Fruit fly (Drosophila melanogaster) whole organism, embryonic: Measurements from ENCODE around the gene CG13829.

ENCODE experiments used
- ATbp ChIP-seq: fragments of 200-800 bp; sonication (Bioruptor generic); optimal IDR thresholded peaks from 2 replicates; lab custom pipeline; 2017; ENCODE audit warnings: missing biosample characterization, mild to moderate bottlenecking, missing genetic modification characterization, missing genetic modification reagents
- Bdp1 ChIP-seq: fragments of 200-800 bp; sonication (Bioruptor generic); optimal IDR thresholded peaks from 3 replicates; lab custom pipeline; 2016; ENCODE audit warnings: missing biosample characterization, missing genetic modification characterization
- BtbVII ChIP-seq: fragments of 200-800 bp; sonication (Bioruptor generic); optimal IDR thresholded peaks from 3 replicates; lab custom pipeline; 2017; ENCODE audit warnings: missing biosample characterization, mild to moderate bottlenecking, missing genetic modification characterization
- CG10321 ChIP-seq: fragments of 200-800 bp; sonication (Bioruptor generic); IDR thresholded peaks from 2 replicates; pipeline ENCODE4 v1.3.6; 2022; ENCODE audit warnings: missing biosample characterization, missing genetic modification characterization
- CG10959 ChIP-seq: fragments of 200-800 bp; sonication (Bioruptor generic); IDR thresholded peaks from 2 replicates; pipeline ENCODE4 v1.3.6; 2022; ENCODE audit warnings: missing biosample characterization, missing genetic modification characterization
- CG12769 ChIP-seq: fragments of 200-800 bp; sonication (Bioruptor generic); optimal IDR thresholded peaks from 2 replicates; lab custom pipeline; 2019; ENCODE audit warnings: missing biosample characterization, mild to moderate bottlenecking, missing genetic modification characterization, moderate library complexity
- CG13775 ChIP-seq: fragments of 200-800 bp; sonication (Bioruptor generic); optimal IDR thresholded peaks from 3 replicates; lab custom pipeline; 2017; ENCODE audit warnings: missing biosample characterization, mild to moderate bottlenecking, missing genetic modification characterization
- CG14014 ChIP-seq: fragments of 200-800 bp; sonication (Bioruptor generic); IDR thresholded peaks from 2 replicates; pipeline ENCODE4 v1.3.6; 2022; ENCODE audit warnings: missing biosample characterization, missing genetic modification characterization
- CG15479 ChIP-seq: fragments of 200-800 bp; sonication (Bioruptor generic); optimal IDR thresholded peaks from 3 replicates; lab custom pipeline; 2019; ENCODE audit warnings: missing biosample characterization, mild to moderate bottlenecking, missing genetic modification characterization, moderate library complexity
- CG15514 ChIP-seq: fragments of 200-800 bp; sonication (Bioruptor generic); optimal IDR thresholded peaks from 3 replicates; lab custom pipeline; 2017; ENCODE audit warnings: missing biosample characterization, missing genetic modification characterization, mild to moderate bottlenecking, moderate library complexity, missing genetic modification reagents
- CG15696 ChIP-seq: fragments of 200-800 bp; sonication (Bioruptor generic); optimal IDR thresholded peaks from 2 replicates; lab custom pipeline; 2019; ENCODE audit warnings: missing biosample characterization, mild to moderate bottlenecking, missing genetic modification characterization, moderate library complexity
- CG17912 ChIP-seq: fragments of 200-800 bp; sonication (Bioruptor generic); optimal IDR thresholded peaks from 2 replicates; lab custom pipeline; 2018; ENCODE audit warnings: missing biosample characterization, mild to moderate bottlenecking, missing genetic modification characterization
- CG18011 ChIP-seq: fragments of 200-800 bp; sonication (Bioruptor generic); optimal IDR thresholded peaks from 2 replicates; lab custom pipeline; 2017; ENCODE audit warnings: missing biosample characterization, missing genetic modification characterization, mild to moderate bottlenecking, moderate library complexity, missing genotype
- CG18764 ChIP-seq: fragments of 200-800 bp; sonication (Bioruptor generic); optimal IDR thresholded peaks from 3 replicates; lab custom pipeline; 2016; ENCODE audit warnings: missing biosample characterization, missing genetic modification characterization
- CG30403 ChIP-seq: fragments of 200-800 bp; sonication (Bioruptor generic); optimal IDR thresholded peaks from 3 replicates; lab custom pipeline; 2016; ENCODE audit warnings: missing biosample characterization, missing genetic modification characterization
- CG33213 ChIP-seq: fragments of 200-800 bp; sonication (Bioruptor generic); optimal IDR thresholded peaks from 3 replicates; lab custom pipeline; 2016; ENCODE audit warnings: missing biosample characterization, missing genetic modification characterization
- CG3726 ChIP-seq: fragments of 200-800 bp; sonication (Bioruptor generic); IDR thresholded peaks from 3 replicates; pipeline ENCODE4, ENCODE4 v1.3.6; 2022; ENCODE audit warnings: missing biosample characterization, missing genetic modification characterization
- CG42726 ChIP-seq: fragments of 200-800 bp; sonication (Bioruptor generic); IDR thresholded peaks from 2 replicates; pipeline ENCODE4 v1.3.6; 2022; ENCODE audit warnings: missing biosample characterization, missing genetic modification characterization; ENCODE audit not compliant: partially characterized antibody
- CG4328 ChIP-seq: fragments of 200-800 bp; sonication (Bioruptor generic); optimal IDR thresholded peaks from 3 replicates; lab custom pipeline; 2017; ENCODE audit warnings: missing biosample characterization, missing genetic modification reagents, missing genetic modification characterization
- CG6683 ChIP-seq: fragments of 200-800 bp; sonication (Bioruptor generic); optimal IDR thresholded peaks from 2 replicates; lab custom pipeline; 2017; ENCODE audit warnings: missing biosample characterization, mild to moderate bottlenecking, missing genetic modification characterization, missing genetic modification reagents
- CG6854 ChIP-seq: fragments of 200-800 bp; sonication (Bioruptor generic); optimal IDR thresholded peaks from 3 replicates; lab custom pipeline; 2017; ENCODE audit warnings: missing biosample characterization, mild to moderate bottlenecking, missing genetic modification characterization
- CG8290 ChIP-seq, 3 experiments: fragments of 200-800 bp; sonication (Bioruptor generic); optimal IDR thresholded peaks; 2 replicates each; lab custom pipeline; 2016 to 2019; ENCODE audit warnings: missing biosample characterization in 3 of 3, missing genetic modification characterization in 3 of 3, mild to moderate bottlenecking in 2 of 3, moderate library complexity in 1 of 3
- CrebB ChIP-seq: fragments of 200-800 bp; sonication (Bioruptor generic); optimal IDR thresholded peaks from 3 replicates; lab custom pipeline; 2018; ENCODE audit warnings: missing biosample characterization, mild to moderate bottlenecking, missing genetic modification characterization
- Dek ChIP-seq: fragments of 200-800 bp; sonication (Bioruptor generic); optimal IDR thresholded peaks from 3 replicates; lab custom pipeline; 2019; ENCODE audit warnings: missing biosample characterization, mild to moderate bottlenecking, missing genetic modification characterization, moderate library complexity
- HmgD ChIP-seq: fragments of 200-800 bp; sonication (Bioruptor generic); optimal IDR thresholded peaks from 3 replicates; lab custom pipeline; 2016; ENCODE audit warnings: missing biosample characterization, missing genetic modification characterization
- HmgZ ChIP-seq: fragments of 200-800 bp; sonication (Bioruptor generic); optimal IDR thresholded peaks from 2 replicates; lab custom pipeline; 2018; ENCODE audit warnings: missing biosample characterization, mild to moderate bottlenecking, missing genetic modification characterization
- Meics ChIP-seq: fragments of 200-800 bp; sonication (Bioruptor generic); optimal IDR thresholded peaks from 2 replicates; lab custom pipeline; 2017; ENCODE audit warnings: missing biosample characterization, mild to moderate bottlenecking, missing genetic modification characterization
- Opbp ChIP-seq: fragments of 200-800 bp; sonication (Bioruptor generic); IDR thresholded peaks from 3 replicates; pipeline ENCODE4 v1.3.6; 2022; ENCODE audit warnings: missing biosample characterization, missing genetic modification characterization; ENCODE audit not compliant: partially characterized antibody
- Pdp1 ChIP-seq, 2 experiments: fragments of 200-800 bp; sonication (Bioruptor generic); optimal IDR thresholded peaks; 3 replicates each; lab custom pipeline; 2016; ENCODE audit warnings: missing biosample characterization in 2 of 2, missing genetic modification characterization in 2 of 2, mild to moderate bottlenecking in 1 of 2, moderate library complexity in 1 of 2
- Xrp1 ChIP-seq: fragments of 200-800 bp; sonication (Bioruptor generic); IDR thresholded peaks from 2 replicates; pipeline ENCODE4 v1.3.6; 2022; ENCODE audit warnings: missing biosample characterization, missing genetic modification characterization
- crol ChIP-seq: fragments of 200-800 bp; sonication (Bioruptor generic); IDR thresholded peaks from 2 replicates; pipeline ENCODE4 v1.3.6; 2022; ENCODE audit warnings: missing biosample characterization, missing genetic modification characterization
- en ChIP-seq: fragments of 200-800 bp; sonication (Bioruptor generic); optimal IDR thresholded peaks from 2 replicates; lab custom pipeline; 2016; ENCODE audit warnings: missing biosample characterization, missing genetic modification characterization
- gem ChIP-seq: fragments of 200-800 bp; sonication (Bioruptor generic); optimal IDR thresholded peaks from 2 replicates; lab custom pipeline; 2019; ENCODE audit warnings: missing biosample characterization, mild to moderate bottlenecking, missing genetic modification characterization, moderate library complexity
- her ChIP-seq: fragments of 200-800 bp; sonication (Bioruptor generic); optimal IDR thresholded peaks from 2 replicates; lab custom pipeline; 2016; ENCODE audit warnings: missing biosample characterization, missing genetic modification characterization
- insv ChIP-seq, 2 experiments: fragments of 200-800 bp; sonication (Bioruptor generic); optimal IDR thresholded peaks; 3 replicates each; lab custom pipeline; 2016 to 2018; ENCODE audit warnings: missing biosample characterization in 2 of 2, missing genetic modification characterization in 2 of 2
- kni ChIP-seq: fragments of 200-800 bp; sonication (Bioruptor generic); optimal IDR thresholded peaks from 3 replicates; lab custom pipeline; 2017; ENCODE audit warnings: mild to moderate bottlenecking, missing biosample characterization, missing genetic modification reagents, missing genetic modification characterization
- lov ChIP-seq, 2 experiments: fragments of 200-800 bp in 1 of 2; fragments of >200 bp in 1 of 2; sonication (Bioruptor generic) in 1 of 2; IDR thresholded peaks in 1 of 2; optimal IDR thresholded peaks in 1 of 2; 2 replicates in 1 of 2; 3 replicates in 1 of 2; pipeline versions ENCODE4 v1.3.6 to Lab custom; 2017 to 2022; ENCODE audit warnings: missing biosample characterization in 1 of 2, missing genetic modification characterization in 1 of 2
- nerfin-1 ChIP-seq: fragments of 200-800 bp; sonication (Bioruptor generic); optimal IDR thresholded peaks from 3 replicates; lab custom pipeline; 2019; ENCODE audit warnings: missing biosample characterization, mild to moderate bottlenecking, missing genetic modification characterization, moderate library complexity
- oc ChIP-seq: fragments of 200-800 bp; sonication (Bioruptor generic); optimal IDR thresholded peaks from 2 replicates; lab custom pipeline; 2018; ENCODE audit warnings: missing biosample characterization, mild to moderate bottlenecking, missing genetic modification characterization, moderate library complexity
- odd ChIP-seq: fragments of 200-800 bp; sonication (Bioruptor generic); optimal IDR thresholded peaks from 2 replicates; lab custom pipeline; 2017; ENCODE audit warnings: missing biosample characterization, mild to moderate bottlenecking, missing genetic modification characterization
- p53 ChIP-seq: fragments of 200-800 bp; sonication (Bioruptor generic); optimal IDR thresholded peaks from 2 replicates; lab custom pipeline; 2016; ENCODE audit warnings: missing biosample characterization, missing genetic modification characterization
- pum ChIP-seq: fragments of 200-800 bp; sonication (Bioruptor generic); optimal IDR thresholded peaks from 2 replicates; lab custom pipeline; 2016; ENCODE audit warnings: missing biosample characterization, missing genetic modification characterization
- rib ChIP-seq: fragments of 200-800 bp; sonication (Bioruptor generic); IDR thresholded peaks from 2 replicates; pipeline ENCODE4 v1.3.6; 2022; ENCODE audit warnings: missing biosample characterization, missing genetic modification characterization
- run ChIP-seq: fragments of 200-800 bp; sonication (Bioruptor generic); optimal IDR thresholded peaks from 3 replicates; lab custom pipeline; 2018; ENCODE audit warnings: missing biosample characterization, mild to moderate bottlenecking, missing genetic modification characterization
- slou ChIP-seq: fragments of 200-800 bp; sonication (Bioruptor generic); optimal IDR thresholded peaks from 3 replicates; lab custom pipeline; 2016; ENCODE audit warnings: missing biosample characterization, missing genetic modification characterization
- tup ChIP-seq: fragments of 200-800 bp; sonication (Bioruptor generic); optimal IDR thresholded peaks from 2 replicates; lab custom pipeline; 2016; ENCODE audit warnings: missing biosample characterization, mild to moderate bottlenecking, missing genetic modification characterization, moderate library complexity
- wor ChIP-seq: fragments of 200-800 bp; sonication (Bioruptor generic); IDR thresholded peaks from 2 replicates; pipeline ENCODE4 v1.3.6; 2022; ENCODE audit warnings: missing biosample characterization, missing genetic modification characterization

The CG13829 gene

dm6 chr3R:23156865-23157515 is 4.1 kb downstream of the CG13829 start (continued):
- TF ChIP-seq nerfin-1 (tag; lab: Kevin White, UChicago), result peak; percentile 77
- peak; percentile 80 for TF ChIP-seq kni
- TF ChIP-seq Xrp1 (GFP tag; lab: Robert Waterston, UW), result peak; percentile 41; the same call in 1 of the 2 replicates
- TF ChIP-seq Bdp1 (GFP tag; lab: Kevin White, UChicago), result no peak
- no peak for TF ChIP-seq p53 (GFP tag; lab: Kevin White, UChicago)
- peak; percentile 71; the same call in 1 of the 2 replicates for TF ChIP-seq rib (GFP tag; lab: Robert Waterston, UW)
- TF ChIP-seq CrebB (tag; lab: Kevin White, UChicago), result peak; percentile 40
- TF ChIP-seq CG10959, result peak; percentile 17; the same call in 1 of the 2 replicates
- TF ChIP-seq ATbp (GFP tag; lab: Kevin White, UChicago), result peak; percentile 54
- TF ChIP-seq tup (GFP tag; lab: Kevin White, UChicago), result no peak
- no peak for TF ChIP-seq HmgD (GFP tag; lab: Kevin White, UChicago)
- peak; percentile 7; the same call in 1 of the 2 replicates for TF ChIP-seq CG14014 (GFP tag; lab: Robert Waterston, UW)
- TF ChIP-seq CG4328 (GFP tag; lab: Kevin White, UChicago), result peak; percentile 3
- peak; percentile 5 for TF ChIP-seq CG15696 (tag; lab: Kevin White, UChicago)
- TF ChIP-seq CG18011 (GFP tag; lab: Kevin White, UChicago), result no peak
- TF ChIP-seq gem (tag; lab: Kevin White, UChicago), result no peak
- TF ChIP-seq run (tag; lab: Kevin White, UChicago), result peak; percentile 34
- no peak for TF ChIP-seq CG30403
- peak; percentile 98 for TF ChIP-seq CG15479 (GFP tag; lab: Kevin White, UChicago)
- peak; percentile 62 for TF ChIP-seq odd (GFP tag; lab: Kevin White, UChicago)
- peak; percentile 13 for TF ChIP-seq Dek (tag; lab: Kevin White, UChicago)
- TF ChIP-seq CG13775 (GFP tag; lab: Kevin White, UChicago), result no peak
- TF ChIP-seq CG6854 (GFP tag; lab: Kevin White, UChicago), result peak; percentile 51
- TF ChIP-seq CG17912 (GFP tag; lab: Kevin White, UChicago), result peak; percentile 22
- peak; percentile 9 for TF ChIP-seq Meics (GFP tag; lab: Kevin White, UChicago)
- no peak for TF ChIP-seq slou (GFP tag; lab: Kevin White, UChicago)
- TF ChIP-seq en (GFP tag; lab: Kevin White, UChicago), result no peak
- no peak for TF ChIP-seq lov (optimal IDR thresholded peaks at IDR 0.05; lab: Kevin White, UChicago)
- TF ChIP-seq lov (GFP tag; IDR thresholded peaks at IDR 0.05; lab: Robert Waterston, UW), result no peak
- TF ChIP-seq CG15514 (GFP tag; lab: Kevin White, UChicago), result peak; percentile 14
- TF ChIP-seq HmgZ (tag; lab: Kevin White, UChicago), result peak; percentile 50
- 0 out of 2 replicates have a peak, but pooled peaks have one; percentile 38 for TF ChIP-seq CG10321 (GFP tag; lab: Robert Waterston, UW)
- no peak for TF ChIP-seq CG3726
- peak; percentile 24 for TF ChIP-seq CG6683 (GFP tag; lab: Kevin White, UChicago)
- TF ChIP-seq her, result no peak
- TF ChIP-seq crol (GFP tag; lab: Robert Waterston, UW), result peak; percentile 99
- peak in 1 of 2 experiments; percentile 21 for TF ChIP-seq Pdp1 (GFP tag; optimal IDR thresholded peaks at IDR 0.05; lab: Kevin White, UChicago)
- TF ChIP-seq CG12769, result peak; percentile 88
- TF ChIP-seq oc (tag; lab: Kevin White, UChicago), result peak; percentile 4
- TF ChIP-seq CG8290 (GFP tag; optimal IDR thresholded peaks at IDR 0.05; lab: Kevin White, UChicago), result no peak
- TF ChIP-seq CG8290 (tag; optimal IDR thresholded peaks at IDR 0.05; lab: Kevin White, UChicago), result peak; percentile 8 to 24
- TF ChIP-seq BtbVII (GFP tag; lab: Kevin White, UChicago), result peak; percentile 76
- no peak for TF ChIP-seq CG33213 (GFP tag; lab: Kevin White, UChicago)
- peak; percentile 58; the same call in 2 of the 3 replicates for TF ChIP-seq Opbp
- TF ChIP-seq pum, result no peak
- TF ChIP-seq insv (GFP tag; optimal IDR thresholded peaks at IDR 0.05; lab: Kevin White, UChicago), result peak in 1 of 2 experiments; percentile 95
- no peak for TF ChIP-seq CG18764 (GFP tag; lab: Kevin White, UChicago)
- TF ChIP-seq CG42726 (GFP tag; lab: Robert Waterston, UW), result no peak
- no peak for TF ChIP-seq wor (GFP tag; lab: Robert Waterston, UW)
